Fruit fly (Drosophila melanogaster): ENCODE results near the gene CG13046.

- TF ChIP-seq toe (GFP tag; optimal IDR thresholded peaks at IDR 0.05) (no peak), CG7101 (tag; optimal IDR thresholded peaks at IDR 0.05) (no peak), cnc (optimal IDR thresholded peaks at IDR 0.05) (no peak), ovo (GFP tag; optimal IDR thresholded peaks at IDR 0.05) (no peak), Clk (GFP tag; optimal IDR thresholded peaks at IDR 0.05) (no peak), CG11617 (GFP tag; optimal IDR thresholded peaks at IDR 0.05) (no peak), Hr96 (GFP tag; optimal IDR thresholded peaks at IDR 0.05) (no peak), Crg-1 (GFP tag; optimal IDR thresholded peaks at IDR 0.05) (no peak), CG1620 (GFP tag; optimal IDR thresholded peaks at IDR 0.05) (no peak)
Measured at dm6 chr3L:16290850-16291249, 2.6 kb upstream of the CG13046 start, which contains the start of gene CG13045.

Data from whole organism, adult.